Worm (Caenorhabditis elegans): ENCODE measurements around the gene nlp-34.

DNA sequence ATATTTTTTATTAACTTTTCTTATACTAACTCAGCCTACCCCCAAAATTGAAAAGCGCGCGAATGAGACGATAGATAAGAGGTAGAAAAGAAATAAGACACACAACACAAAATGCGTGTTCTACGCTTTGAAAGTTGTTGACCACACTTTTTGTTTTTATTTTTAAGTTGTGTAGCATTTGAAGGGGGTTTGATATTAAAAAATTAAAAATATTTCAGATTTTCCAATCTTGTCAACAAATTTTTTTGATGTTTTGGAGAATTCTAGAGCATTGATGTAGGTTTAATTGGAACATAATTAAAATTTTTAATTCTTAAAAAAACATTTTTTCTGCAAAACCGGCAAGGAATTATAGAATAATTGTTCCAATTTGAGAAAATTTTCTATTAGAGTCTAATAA lies 17.7 kb downstream of the nlp-34 start, which contains the start of gene cyp-34A6:
- TF ChIP-seq dao-5 (tag; optimal IDR thresholded peaks at IDR 0.05): no peak
- TF ChIP-seq him-1 (tag; optimal IDR thresholded peaks at IDR 0.05): no peak
